Fruit fly (Drosophila melanogaster): ENCODE data around the gene nrv2.

nrv2 gene

DNA sequence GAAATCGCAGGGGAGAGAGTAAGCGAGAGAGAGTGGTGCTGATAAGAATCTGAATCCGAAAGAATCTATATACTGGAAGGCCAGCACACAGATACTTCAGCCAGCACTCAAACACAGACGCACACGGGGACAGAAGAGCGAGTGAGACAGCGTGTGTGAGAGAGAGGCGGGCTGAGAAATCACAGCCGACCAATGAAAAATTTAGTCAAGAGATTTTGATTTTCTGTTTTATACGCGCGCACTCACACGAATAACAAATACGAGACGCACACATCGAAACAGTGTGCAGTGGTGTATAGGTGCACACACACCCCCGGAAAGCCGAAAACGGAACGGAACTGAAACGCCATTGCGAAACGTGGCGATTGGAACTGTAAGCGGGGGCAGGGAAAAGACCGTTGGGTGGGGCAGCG, 35.0 kb upstream of the nrv2 start (continued):
- TF ChIP-seq CG4854 (GFP tag; optimal IDR thresholded peaks at IDR 0.05) (no peak), Hr3 (GFP tag; optimal IDR thresholded peaks at IDR 0.05) (no peak), ewg (GFP tag; optimal IDR thresholded peaks at IDR 0.05) (peak; percentile 5), CG2712 (tag; optimal IDR thresholded peaks at IDR 0.05) (no peak), sqz (GFP tag; optimal IDR thresholded peaks at IDR 0.05) (no peak), CG6813 (GFP tag; optimal IDR thresholded peaks at IDR 0.05) (no peak), Usf (GFP tag; optimal IDR thresholded peaks at IDR 0.05) (no peak), amos (GFP tag; IDR thresholded peaks at IDR 0.05; ENCODE audit: partially characterized antibody) (no peak), CG12236 (GFP tag; optimal IDR thresholded peaks at IDR 0.05) (no peak), Doc2 (GFP tag; IDR thresholded peaks at IDR 0.05) (no peak), dysf (GFP tag; IDR thresholded peaks at IDR 0.05) (0 out of 3 replicates have a peak, but pooled peaks have one; percentile 25), odd (GFP tag; optimal IDR thresholded peaks at IDR 0.05) (no peak), CG17361 (GFP tag; IDR thresholded peaks at IDR 0.05) (no peak), CG18262 (tag; optimal IDR thresholded peaks at IDR 0.05) (no peak), CG4282 (GFP tag; optimal IDR thresholded peaks at IDR 0.05) (no peak), Rx (GFP tag; IDR thresholded peaks at IDR 0.05) (no peak), CG11398 (GFP tag; optimal IDR thresholded peaks at IDR 0.05) (no peak), Hsf (GFP tag; optimal IDR thresholded peaks at IDR 0.05) (no peak), Dad (GFP tag; optimal IDR thresholded peaks at IDR 0.05) (no peak), CG1832 (GFP tag; optimal IDR thresholded peaks at IDR 0.05) (peak; percentile 86), CG4360 (GFP tag; IDR thresholded peaks at IDR 0.05) (no peak), Nf-YA (GFP tag; IDR thresholded peaks at IDR 0.05) (peak; percentile 96), HmgD (GFP tag; optimal IDR thresholded peaks at IDR 0.05) (no peak), sens-2 (GFP tag; IDR thresholded peaks at IDR 0.05) (peak; percentile 99), H15 (GFP tag; IDR thresholded peaks at IDR 0.05) (no peak), Atf-2 (GFP tag; optimal IDR thresholded peaks at IDR 0.05) (no peak), kay (GFP tag; optimal IDR thresholded peaks at IDR 0.05) (no peak), lola (GFP tag; optimal IDR thresholded peaks at IDR 0.05) (no peak), hb (GFP tag; IDR thresholded peaks at IDR 0.05; ENCODE audit: partially characterized antibody) (no peak), lab (GFP tag; optimal IDR thresholded peaks at IDR 0.05) (peak; percentile 9), CG12744 (GFP tag; optimal IDR thresholded peaks at IDR 0.05) (no peak), Oaz (GFP tag; IDR thresholded peaks at IDR 0.05) (no peak), Antp (GFP tag; optimal IDR thresholded peaks at IDR 0.05) (no peak), ranshi (GFP tag; IDR thresholded peaks at IDR 0.05) (no peak), Max (GFP tag; optimal IDR thresholded peaks at IDR 0.05) (no peak), z (GFP tag; IDR thresholded peaks at IDR 0.05) (peak; percentile 77), sc (optimal IDR thresholded peaks at IDR 0.05) (no peak), sc (GFP tag; optimal IDR thresholded peaks at IDR 0.05) (no peak), cg (GFP tag; optimal IDR thresholded peaks at IDR 0.05) (peak; percentile 99), Myb (GFP tag; optimal IDR thresholded peaks at IDR 0.05) (no peak), E2f1 (GFP tag; IDR thresholded peaks at IDR 0.05) (no peak), CG17328 (GFP tag; IDR thresholded peaks at IDR 0.05) (no peak), CG14667 (GFP tag; IDR thresholded peaks at IDR 0.05) (no peak), ci (GFP tag; IDR thresholded peaks at IDR 0.05) (peak; percentile 66; the same call in 2 of the 3 replicates), CG9437 (GFP tag; optimal IDR thresholded peaks at IDR 0.05) (no peak), Ptx1 (GFP tag; IDR thresholded peaks at IDR 0.05) (no peak), klu (GFP tag; IDR thresholded peaks at IDR 0.05) (no peak), CG3407 (GFP tag; optimal IDR thresholded peaks at IDR 0.05) (no peak), CG30431 (GFP tag; optimal IDR thresholded peaks at IDR 0.05) (no peak), CG13424 (tag; optimal IDR thresholded peaks at IDR 0.05) (no peak), Sox102F (GFP tag; optimal IDR thresholded peaks at IDR 0.05) (no peak), dan (GFP tag; IDR thresholded peaks at IDR 0.05) (no peak), Chrac-16 (GFP tag; optimal IDR thresholded peaks at IDR 0.05) (no peak)
